Worm (Caenorhabditis elegans): Measurements from ENCODE around the gene C24H11.1.
A peak's percentile ranks its signal among the peaks of the same experiment; 100 is the strongest.
"Not testable (repeated sequence)": the region's sequence is repeated elsewhere in the genome, so short reads cannot be mapped to it uniquely, and the experiment has no call there.

The C24H11.1 gene

ce11 chrIII:11787376-11787775, at the start of gene C24H11.1:
Gene C24H11.1, plus strand, starts transcription at chrIII:11787676.
- not testable (repeated sequence) for TF ChIP-seq cog-1 (tag; optimal IDR thresholded peaks at IDR 0.05); ref-1 (GFP tag; conservative IDR thresholded peaks at IDR 0.05); ztf-23 (GFP tag; IDR thresholded peaks at IDR 0.05)

DNA sequence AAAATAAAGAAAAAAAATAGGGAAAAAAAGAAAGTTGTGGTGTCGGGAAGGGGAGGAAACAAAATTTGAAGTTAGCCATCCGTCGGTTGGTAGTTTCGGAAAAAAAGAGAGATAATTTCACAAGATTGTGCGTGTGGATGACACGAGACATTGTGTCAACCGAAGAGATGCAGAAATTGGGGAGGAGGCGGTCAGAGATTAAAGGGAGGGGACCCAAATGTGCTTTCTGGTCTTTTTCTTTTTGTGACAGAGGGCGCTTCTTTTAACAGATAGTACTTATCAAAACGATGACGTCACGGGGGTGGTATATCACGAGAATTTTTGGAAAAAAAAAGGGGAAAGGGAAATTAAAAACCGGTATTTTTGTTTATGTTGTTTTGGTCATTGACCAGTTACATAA, 49.0 kb upstream of the C24H11.1 start:
- TF ChIP-seq klf-2 (GFP tag; conservative IDR thresholded peaks at IDR 0.05), result no peak
- TF ChIP-seq tab-1 (GFP tag; IDR thresholded peaks at IDR 0.05), result no peak
- no peak for TF ChIP-seq flt-1 (GFP tag; IDR thresholded peaks at IDR 0.05)
- TF ChIP-seq ref-1 (GFP tag; conservative IDR thresholded peaks at IDR 0.05), result no peak

DNA sequence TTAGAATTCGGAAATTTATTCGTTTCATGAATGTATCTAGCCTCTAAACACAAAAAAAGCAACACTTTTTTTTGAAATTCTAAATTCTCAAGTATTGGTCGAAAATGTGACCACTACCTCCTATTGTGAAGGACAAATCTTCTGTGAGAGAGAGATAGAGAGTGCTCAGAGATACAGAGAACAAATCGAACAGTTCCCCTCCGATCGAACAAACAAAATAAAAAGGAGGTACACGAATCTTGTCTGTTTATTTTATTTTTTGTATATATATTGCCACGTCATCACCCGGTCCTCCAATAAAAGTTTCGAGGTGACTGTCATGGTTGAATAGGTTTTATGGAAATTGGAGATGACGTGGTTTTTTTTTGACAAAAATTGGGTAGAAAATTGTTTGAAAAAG, 46.6 kb upstream of the C24H11.1 start:
- TF ChIP-seq flt-1 (GFP tag; IDR thresholded peaks at IDR 0.05) (no peak), T22C8.4 (GFP tag; IDR thresholded peaks at IDR 0.05) (no peak), med-1 (GFP tag; optimal IDR thresholded peaks at IDR 0.05; ENCODE audit: insufficient read depth) (no peak)

DNA sequence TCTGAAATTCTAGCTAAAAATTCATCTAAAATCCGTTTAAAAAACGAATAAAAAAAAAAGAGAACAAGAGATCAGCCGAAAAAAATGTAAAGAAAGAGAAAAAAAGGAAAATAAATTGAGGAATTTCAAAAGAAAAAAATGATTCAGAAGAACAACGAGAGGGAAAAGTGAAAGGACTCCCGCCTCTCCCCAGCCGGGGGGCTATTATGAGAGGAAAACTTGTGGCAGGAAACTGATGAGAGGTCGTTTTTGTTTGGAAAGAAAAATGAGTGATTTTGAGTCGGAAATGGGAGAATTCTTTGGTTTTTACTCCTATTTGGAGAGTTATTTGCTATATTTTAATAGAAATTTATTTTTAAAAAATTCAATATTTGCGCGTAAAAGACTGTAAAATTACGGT, 45.3 kb upstream of the C24H11.1 start:
- TF ChIP-seq ztf-23 (GFP tag; IDR thresholded peaks at IDR 0.05) (no peak), tab-1 (GFP tag; IDR thresholded peaks at IDR 0.05) (no peak), flt-1 (GFP tag; IDR thresholded peaks at IDR 0.05) (no peak), klf-2 (GFP tag; conservative IDR thresholded peaks at IDR 0.05) (no peak), T22C8.4 (GFP tag; IDR thresholded peaks at IDR 0.05) (no peak), cog-1 (tag; optimal IDR thresholded peaks at IDR 0.05) (no peak), med-1 (GFP tag; optimal IDR thresholded peaks at IDR 0.05; ENCODE audit: insufficient read depth) (no peak), ztf-29 (GFP tag; IDR thresholded peaks at IDR 0.05) (no peak), ref-1 (GFP tag; conservative IDR thresholded peaks at IDR 0.05) (no peak)

ce11 chrIII:11746718-11747117, 40.8 kb upstream of the C24H11.1 start, which contains the start of gene mrt-2:
Gene mrt-2, plus strand, starts transcription at chrIII:11746766.
- TF ChIP-seq flt-1 (GFP tag; IDR thresholded peaks at IDR 0.05) (peak; percentile 78), klf-2 (GFP tag; conservative IDR thresholded peaks at IDR 0.05) (0 out of 2 replicates have a peak, but pooled peaks have one; percentile 33), T22C8.4 (GFP tag; IDR thresholded peaks at IDR 0.05) (peak; percentile 10; the same call in 1 of the 2 replicates), tab-1 (GFP tag; IDR thresholded peaks at IDR 0.05) (no peak), ztf-23 (GFP tag; IDR thresholded peaks at IDR 0.05) (0 out of 2 replicates have a peak, but pooled peaks have one; percentile 56), med-1 (GFP tag; optimal IDR thresholded peaks at IDR 0.05; ENCODE audit: insufficient read depth) (no peak), cog-1 (tag; optimal IDR thresholded peaks at IDR 0.05) (peak; percentile 28)

DNA sequence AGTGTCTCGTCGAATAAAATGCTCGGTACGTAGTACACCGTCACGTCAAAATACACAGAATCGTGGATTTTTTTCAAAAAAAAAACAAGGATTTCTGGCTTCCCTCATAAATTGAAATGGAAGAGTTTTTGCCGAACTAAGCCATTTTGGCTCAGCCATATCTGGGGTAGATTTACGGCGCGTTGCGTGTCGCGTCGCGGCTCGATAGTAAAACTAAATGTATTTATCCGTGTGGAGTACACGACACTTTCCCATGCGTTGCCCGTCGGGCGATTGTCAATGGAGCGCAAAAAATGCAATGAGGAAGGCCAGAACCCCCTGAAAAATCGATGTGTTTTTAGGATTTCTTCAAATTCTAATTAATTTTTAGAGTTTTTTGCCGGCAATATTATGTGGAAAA, 37.2 kb upstream of the C24H11.1 start:
- TF ChIP-seq cog-1 (tag; optimal IDR thresholded peaks at IDR 0.05) (no peak), flt-1 (GFP tag; IDR thresholded peaks at IDR 0.05) (no peak), klf-2 (GFP tag; conservative IDR thresholded peaks at IDR 0.05) (no peak), med-1 (GFP tag; optimal IDR thresholded peaks at IDR 0.05; ENCODE audit: insufficient read depth) (no peak), T22C8.4 (GFP tag; IDR thresholded peaks at IDR 0.05) (no peak), ztf-29 (GFP tag; IDR thresholded peaks at IDR 0.05) (no peak), ztf-23 (GFP tag; IDR thresholded peaks at IDR 0.05) (no peak), ref-1 (GFP tag; conservative IDR thresholded peaks at IDR 0.05) (no peak), tab-1 (GFP tag; IDR thresholded peaks at IDR 0.05) (no peak)

DNA sequence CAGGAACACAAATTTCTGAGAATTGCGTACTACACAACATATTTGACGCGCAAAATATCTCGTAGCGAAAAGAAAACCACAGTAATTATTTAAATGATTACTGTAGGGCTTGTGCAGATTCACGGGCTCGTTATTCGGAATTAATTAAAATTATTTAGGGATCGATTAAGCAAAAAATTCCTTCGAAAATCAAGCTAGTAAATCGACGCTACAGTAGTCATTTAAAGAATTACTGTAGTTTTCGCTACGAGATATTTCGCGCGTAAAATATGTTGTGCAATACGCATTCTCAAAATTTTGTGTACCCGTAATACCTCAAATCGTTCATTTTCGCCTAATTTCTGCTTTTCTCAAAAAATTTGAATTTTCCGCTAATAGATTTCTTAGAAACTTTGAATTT, 36.7 kb upstream of the C24H11.1 start:
- TF ChIP-seq ztf-29 (GFP tag; IDR thresholded peaks at IDR 0.05) (no peak), ztf-23 (GFP tag; IDR thresholded peaks at IDR 0.05) (no peak), med-1 (GFP tag; optimal IDR thresholded peaks at IDR 0.05; ENCODE audit: insufficient read depth) (no peak), klf-2 (GFP tag; conservative IDR thresholded peaks at IDR 0.05) (no peak), ref-1 (GFP tag; conservative IDR thresholded peaks at IDR 0.05) (no peak), cog-1 (tag; optimal IDR thresholded peaks at IDR 0.05) (no peak), tab-1 (GFP tag; IDR thresholded peaks at IDR 0.05) (no peak), T22C8.4 (GFP tag; IDR thresholded peaks at IDR 0.05) (no peak), flt-1 (GFP tag; IDR thresholded peaks at IDR 0.05) (no peak)

DNA sequence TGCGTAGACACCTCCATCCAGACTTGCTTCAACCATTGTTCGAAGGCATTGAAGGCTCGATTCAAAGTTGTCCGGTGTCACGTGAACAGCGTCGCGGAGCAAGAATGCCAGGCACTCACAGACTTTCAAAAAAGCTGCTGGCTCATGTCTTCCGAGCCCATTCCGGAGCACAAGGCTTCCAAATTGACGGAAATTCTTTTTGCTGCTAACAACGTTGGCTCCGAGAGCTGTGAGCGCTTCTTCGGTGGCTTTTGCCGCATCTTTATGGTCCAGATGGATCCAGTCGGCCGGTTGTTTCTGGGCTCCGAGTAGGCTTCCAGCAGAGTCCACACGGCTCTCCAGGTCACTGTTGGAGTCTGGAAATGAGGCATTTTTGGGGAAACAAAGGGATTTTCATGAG, 29.6 kb upstream of the C24H11.1 start:
- TF ChIP-seq ztf-29 (GFP tag; IDR thresholded peaks at IDR 0.05), result no peak
- no peak for TF ChIP-seq med-1 (GFP tag; optimal IDR thresholded peaks at IDR 0.05; ENCODE audit: insufficient read depth)
- no peak for TF ChIP-seq ref-1 (GFP tag; conservative IDR thresholded peaks at IDR 0.05)
- no peak for TF ChIP-seq ztf-23 (GFP tag; IDR thresholded peaks at IDR 0.05)
- TF ChIP-seq flt-1 (GFP tag; IDR thresholded peaks at IDR 0.05), result no peak
- TF ChIP-seq cog-1 (tag; optimal IDR thresholded peaks at IDR 0.05), result no peak
- no peak for TF ChIP-seq klf-2 (GFP tag; conservative IDR thresholded peaks at IDR 0.05)
- no peak for TF ChIP-seq tab-1 (GFP tag; IDR thresholded peaks at IDR 0.05)

- TF ChIP-seq ztf-23 (GFP tag; IDR thresholded peaks at IDR 0.05) (no peak), ztf-29 (GFP tag; IDR thresholded peaks at IDR 0.05) (no peak), flt-1 (GFP tag; IDR thresholded peaks at IDR 0.05) (no peak), cog-1 (tag; optimal IDR thresholded peaks at IDR 0.05) (no peak), tab-1 (GFP tag; IDR thresholded peaks at IDR 0.05) (no peak), klf-2 (GFP tag; conservative IDR thresholded peaks at IDR 0.05) (no peak), med-1 (GFP tag; optimal IDR thresholded peaks at IDR 0.05; ENCODE audit: insufficient read depth) (no peak), T22C8.4 (GFP tag; IDR thresholded peaks at IDR 0.05) (no peak), ref-1 (GFP tag; conservative IDR thresholded peaks at IDR 0.05) (no peak)
These were observed 26.8 kb upstream of the C24H11.1 start for ce11 chrIII:11760634-11761033.

DNA sequence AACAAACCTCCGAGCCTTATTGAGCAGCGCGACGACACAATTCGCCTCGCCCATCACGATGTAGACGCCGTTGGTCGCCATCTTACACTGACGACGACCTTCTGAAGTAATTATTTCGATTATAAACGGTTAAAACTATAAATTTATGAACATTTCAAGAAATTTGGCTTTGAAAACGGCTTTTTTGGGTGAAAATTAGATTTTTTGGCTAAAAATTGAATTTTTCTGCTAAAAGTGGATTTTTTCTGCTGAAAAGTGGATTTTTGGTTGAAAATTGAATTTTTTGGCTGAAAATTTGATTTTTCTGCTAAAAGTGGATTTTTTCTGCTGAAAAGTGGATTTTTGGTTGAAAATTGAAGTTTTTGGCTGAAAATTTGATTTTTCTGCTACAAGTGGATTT, 13.9 kb upstream of the C24H11.1 start, which contains the start of gene gbf-1:
Gene gbf-1 (minus strand): TSS at position 101 of the 400 bp plus-strand sequence.
- not testable (repeated sequence) for TF ChIP-seq flt-1 (GFP tag; IDR thresholded peaks at IDR 0.05); ztf-29 (GFP tag; IDR thresholded peaks at IDR 0.05); ref-1 (GFP tag; conservative IDR thresholded peaks at IDR 0.05)
